Worm (Caenorhabditis elegans) whole organism, L2 larva: ENCODE data around the gene M176.5.

Experiments used
- C34F6.9 ChIP-seq: fragments of 150-350 bp; optimal IDR thresholded peaks from 2 replicates; lab custom pipeline; 2014; ENCODE audit warnings: missing biosample characterization, missing genetic modification characterization
- aly-2 ChIP-seq: fragments of 150-350 bp; optimal IDR thresholded peaks from 2 replicates; lab custom pipeline; 2014; ENCODE audit warnings: missing biosample characterization, missing genetic modification characterization
- ceh-16 ChIP-seq: fragments of 150-350 bp; optimal IDR thresholded peaks from 2 replicates; lab custom pipeline; 2014; ENCODE audit warnings: missing biosample characterization, missing genetic modification characterization
- ceh-82 ChIP-seq: fragments of 150-350 bp; optimal IDR thresholded peaks from 2 replicates; lab custom pipeline; 2014; ENCODE audit warnings: missing biosample characterization, missing genetic modification characterization
- elt-1 ChIP-seq: fragments of 150-350 bp; optimal IDR thresholded peaks from 2 replicates; lab custom pipeline; 2014; ENCODE audit warnings: missing biosample characterization, missing genetic modification characterization
- nhr-11 ChIP-seq: fragments of 150-350 bp; optimal IDR thresholded peaks from 2 replicates; lab custom pipeline; 2014; ENCODE audit warnings: missing biosample characterization, missing genetic modification characterization
- nhr-23 ChIP-seq: fragments of 150-350 bp; optimal IDR thresholded peaks from 2 replicates; lab custom pipeline; 2014; ENCODE audit warnings: missing biosample characterization, missing genetic modification reagents, missing genetic modification characterization
- nhr-237 ChIP-seq: fragments of 150-350 bp; optimal IDR thresholded peaks from 2 replicates; lab custom pipeline; 2014; ENCODE audit warnings: missing biosample characterization, missing genetic modification characterization
- nhr-25 ChIP-seq: fragments of 150-350 bp; sonication (generic microtip); optimal IDR thresholded peaks from 3 replicates; lab custom pipeline; 2014; ENCODE audit warnings: missing biosample characterization, missing genetic modification characterization
- unc-39 ChIP-seq: fragments of 150-350 bp; optimal IDR thresholded peaks from 2 replicates; lab custom pipeline; 2014; ENCODE audit warnings: missing biosample characterization, missing genetic modification characterization
- unc-62 ChIP-seq: fragments of 150-350 bp; optimal IDR thresholded peaks from 2 replicates; lab custom pipeline; 2014; ENCODE audit warnings: missing biosample characterization, missing genetic modification reagents, missing genetic modification characterization
- zag-1 ChIP-seq: fragments of 150-350 bp; optimal IDR thresholded peaks from 2 replicates; lab custom pipeline; 2014; ENCODE audit warnings: missing biosample characterization, missing genetic modification characterization
- ztf-11 ChIP-seq: sonication (generic microtip); optimal IDR thresholded peaks from 2 replicates; lab custom pipeline; 2017; ENCODE audit warnings: missing biosample characterization, missing genetic modification characterization

ce11 chrII:9407020-9407419 lies 20.5 kb downstream of the M176.5 start, which contains the start of gene mpz-6:
- TF ChIP-seq nhr-11 (tag; lab: Kevin White, UChicago) (no peak), nhr-23 (tag; lab: Kevin White, UChicago) (no peak), C34F6.9 (tag; lab: Kevin White, UChicago) (no peak), ceh-16 (tag; lab: Kevin White, UChicago) (no peak), ztf-11 (tag; lab: Kevin White, UChicago) (no peak), ceh-82 (tag; lab: Kevin White, UChicago) (no peak), unc-39 (tag; lab: Kevin White, UChicago) (no peak), elt-1 (tag; lab: Kevin White, UChicago) (no peak), unc-62 (GFP tag; lab: Kevin White, UChicago) (no peak), aly-2 (tag; lab: Kevin White, UChicago) (no peak), zag-1 (tag; lab: Kevin White, UChicago) (no peak), nhr-25 (no peak), nhr-237 (no peak)
